Fruit fly (Drosophila melanogaster): ENCODE measurements around the gene CG10853.

The CG10853 gene

DNA sequence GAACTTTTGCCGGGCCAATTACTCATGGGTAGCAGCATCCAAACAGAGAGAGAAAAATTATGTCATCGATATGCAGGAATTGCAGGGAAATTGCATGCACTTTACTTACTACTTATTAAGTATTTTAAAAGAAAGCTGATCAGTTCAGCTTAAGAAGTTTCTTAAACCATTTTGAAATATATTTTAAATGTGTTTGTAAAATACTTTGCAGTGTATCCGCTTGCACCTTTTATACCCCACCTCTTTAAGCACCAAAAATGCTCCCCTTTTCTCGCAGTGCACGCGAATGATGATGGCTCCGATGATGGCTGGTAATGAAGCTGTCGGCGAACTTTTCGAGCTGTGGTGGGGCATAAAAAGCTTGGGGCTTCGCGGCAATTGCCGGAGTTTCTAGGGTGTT, 4.8 kb downstream of the CG10853 start, which contains the start of gene CG14984 (continued):
- TF ChIP-seq CG4318 (GFP tag; optimal IDR thresholded peaks at IDR 0.05) (peak; percentile 37), svp (GFP tag) (peak; percentile 91), dsx (GFP tag; optimal IDR thresholded peaks at IDR 0.05; ENCODE audit: poor library complexity, severe bottlenecking) (peak; percentile 60), CG8119 (GFP tag; IDR thresholded peaks at IDR 0.05) (peak; percentile 81), Smox (GFP tag; optimal IDR thresholded peaks at IDR 0.05) (peak; percentile 73), dac (GFP tag; optimal IDR thresholded peaks at IDR 0.05) (no peak), Hr4 (GFP tag; optimal IDR thresholded peaks at IDR 0.05) (peak; percentile 59), esn (GFP tag; optimal IDR thresholded peaks at IDR 0.05) (peak; percentile 78), Eip93F (GFP tag; optimal IDR thresholded peaks at IDR 0.05) (no peak), acj6 (GFP tag; optimal IDR thresholded peaks at IDR 0.05) (peak; percentile 84), Eip78C (GFP tag) (peak; percentile 96), CG11762 (GFP tag; optimal IDR thresholded peaks at IDR 0.05; ENCODE audit: insufficient read depth) (peak; percentile 76), CG3032 (tag; optimal IDR thresholded peaks at IDR 0.05) (peak; percentile 89), Gug (GFP tag; IDR thresholded peaks at IDR 0.05) (peak; percentile 72), CG11294 (GFP tag; IDR thresholded peaks at IDR 0.05) (peak; percentile 55; the same call in 1 of the 2 replicates)

DNA sequence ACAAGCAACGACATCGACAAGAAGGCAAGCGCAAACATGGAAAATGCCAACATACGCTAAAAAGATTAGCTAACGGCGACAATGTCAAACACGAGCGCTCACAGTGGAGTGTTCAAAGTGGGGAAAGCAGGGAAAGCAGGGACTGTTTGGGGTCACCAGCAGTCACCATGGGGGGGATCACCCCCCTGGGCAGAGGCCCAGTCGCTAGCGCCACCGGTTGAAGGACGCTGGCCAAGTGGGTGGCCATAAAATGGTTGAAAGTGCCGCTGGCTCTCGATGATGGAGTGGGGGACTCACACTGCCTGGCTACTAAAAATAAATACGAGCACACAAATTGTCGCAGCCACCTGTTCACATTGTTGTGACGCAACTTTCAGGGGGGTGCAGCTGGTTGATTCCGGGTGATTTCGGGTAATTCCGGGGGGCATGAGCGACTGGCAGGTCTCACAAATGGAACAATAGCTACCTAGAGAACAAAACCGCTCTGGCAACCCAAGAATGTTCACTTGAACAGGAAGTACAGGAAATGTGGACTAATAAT, 13.3 kb downstream of the CG10853 start:
- TF ChIP-seq ss (GFP tag; optimal IDR thresholded peaks at IDR 0.05) (no peak), CG34406 (GFP tag; optimal IDR thresholded peaks at IDR 0.05) (no peak), Hr38 (GFP tag; optimal IDR thresholded peaks at IDR 0.05) (no peak), CG6163 (GFP tag; IDR thresholded peaks at IDR 0.05) (no peak), CG1621 (tag; optimal IDR thresholded peaks at IDR 0.05) (no peak), CG32006 (GFP tag; optimal IDR thresholded peaks at IDR 0.05) (no peak), topi (GFP tag; optimal IDR thresholded peaks at IDR 0.05) (no peak), vri (GFP tag; optimal IDR thresholded peaks at IDR 0.05) (no peak)

DNA sequence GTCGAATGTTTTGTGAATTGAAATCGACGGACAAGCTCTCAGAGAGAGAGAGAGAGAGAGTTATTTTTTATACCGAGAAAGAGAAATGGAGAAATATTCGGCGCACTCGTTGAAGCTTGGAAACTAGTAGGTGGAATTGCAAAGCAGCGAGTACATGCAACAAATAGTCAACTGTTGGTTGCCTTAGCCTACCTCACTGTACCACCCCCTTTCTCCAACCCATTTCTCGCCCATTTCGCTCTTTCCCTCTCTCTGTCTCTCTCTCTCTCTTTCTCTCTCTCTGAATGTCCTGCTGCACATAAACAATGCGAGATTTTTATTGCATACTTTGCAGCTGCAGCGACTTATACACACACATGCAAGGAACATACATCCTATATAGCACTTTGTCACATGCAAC, 16.3 kb downstream of the CG10853 start:
- TF ChIP-seq CG10631 (GFP tag; optimal IDR thresholded peaks at IDR 0.05): no peak

DNA sequence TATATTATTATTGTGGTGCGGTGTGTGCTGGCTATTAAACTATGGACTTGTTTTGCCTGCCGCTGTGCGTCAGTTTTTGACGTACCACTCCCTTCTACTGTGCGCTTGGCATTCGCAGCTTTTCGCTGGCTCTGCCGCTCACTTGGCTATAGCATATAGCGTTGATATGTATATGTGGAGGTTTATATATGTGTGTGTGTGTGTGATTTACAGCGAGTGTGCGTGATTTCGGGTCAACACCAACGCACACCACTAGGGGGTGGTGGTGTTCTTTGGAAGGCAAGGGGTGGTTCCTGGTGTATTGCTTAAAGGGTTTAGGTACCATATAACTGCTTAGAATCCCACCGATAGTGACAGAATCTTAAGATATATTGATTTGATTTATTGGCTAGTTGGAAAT, 17.0 kb downstream of the CG10853 start, which contains the start of gene CG12605:
CG12605 (minus strand) TSS at position 101 of the 400 bp plus-strand sequence.
- no peak for TF ChIP-seq CG6808 (GFP tag; optimal IDR thresholded peaks at IDR 0.05)
- no peak for TF ChIP-seq CG11762 (GFP tag; optimal IDR thresholded peaks at IDR 0.05; ENCODE audit: insufficient read depth)

DNA sequence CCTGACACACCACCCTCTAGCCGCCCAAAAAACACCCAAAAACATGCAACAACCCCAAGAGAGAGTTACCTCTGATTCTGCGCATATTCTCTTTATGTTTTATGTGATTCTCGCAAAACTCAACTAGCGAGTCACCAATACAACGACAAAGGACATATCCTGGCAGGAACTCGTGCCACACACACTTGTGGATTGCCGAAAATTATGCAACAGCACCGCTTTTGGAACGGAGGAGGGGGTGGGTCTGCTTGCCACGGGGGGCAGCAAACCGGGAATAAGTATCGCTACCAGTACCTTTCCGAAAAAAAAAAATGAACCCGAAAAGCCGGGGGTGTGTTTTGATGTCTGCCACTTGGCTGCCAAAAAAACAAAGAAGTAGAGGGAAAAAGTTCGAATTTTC, 17.4 kb downstream of the CG10853 start:
- no peak for TF ChIP-seq Blimp-1 (GFP tag; optimal IDR thresholded peaks at IDR 0.05)
- peak; percentile 15 for TF ChIP-seq vri (GFP tag; optimal IDR thresholded peaks at IDR 0.05)

DNA sequence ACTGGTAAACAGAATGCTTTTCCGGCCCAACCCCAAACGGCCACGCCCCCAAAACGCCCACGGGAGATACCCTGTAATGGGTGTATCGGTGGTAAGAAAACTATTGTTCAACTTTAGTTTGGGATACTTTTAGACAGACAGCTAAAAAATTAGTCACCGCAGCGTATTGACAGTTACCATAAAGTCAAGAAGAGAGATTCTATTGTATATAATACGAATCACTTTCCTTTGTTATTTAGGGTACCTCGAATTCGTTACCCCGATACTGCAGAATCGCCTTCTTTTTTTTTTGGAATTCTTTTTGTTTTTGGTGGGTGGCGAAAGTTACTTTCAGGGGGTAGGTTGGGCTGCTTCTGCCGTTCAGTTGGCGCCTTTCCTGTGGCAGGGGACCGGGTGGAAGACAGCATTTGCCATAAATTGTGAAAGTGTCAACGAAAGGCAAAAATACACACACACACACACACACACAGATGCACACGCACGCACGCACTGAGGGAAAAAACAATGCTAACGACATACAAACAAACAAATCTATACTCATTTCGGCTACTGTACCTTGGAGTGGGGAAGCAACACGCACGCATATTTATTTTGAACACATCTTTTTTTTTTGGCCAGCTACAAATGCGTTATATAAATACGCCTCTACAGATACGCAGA, 22.8 kb downstream of the CG10853 start:
- TF ChIP-seq svp (GFP tag) (peak; percentile 54), Eip78C (GFP tag) (peak; percentile 23), CG8632 (GFP tag; optimal IDR thresholded peaks at IDR 0.05) (no peak)

DNA sequence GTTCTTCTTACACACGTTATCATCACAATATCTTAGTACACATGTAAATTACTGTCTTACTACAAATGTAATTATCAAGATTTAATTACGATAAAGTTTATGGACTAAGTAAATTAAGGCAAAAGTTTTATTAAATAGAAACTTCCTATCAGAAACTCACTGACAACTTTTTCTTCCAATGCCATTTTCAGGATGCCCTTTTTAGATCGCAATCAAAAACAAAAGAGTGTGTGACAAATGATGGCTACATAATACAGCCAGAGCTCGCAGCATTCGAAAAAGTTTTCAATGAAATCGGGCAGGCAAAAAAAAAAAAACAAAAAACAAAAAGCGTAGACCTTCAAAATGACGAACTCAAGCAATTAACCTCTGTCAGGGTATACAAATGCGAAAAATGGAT, 24.9 kb downstream of the CG10853 start, which contains the start of gene CG43915:
CG43915 (plus strand) TSS at position 301 of the 400 bp plus-strand sequence.
- TF ChIP-seq CG10669 (GFP tag; optimal IDR thresholded peaks at IDR 0.05) (no peak), Eip93F (GFP tag; optimal IDR thresholded peaks at IDR 0.05) (no peak), lz (GFP tag; optimal IDR thresholded peaks at IDR 0.05) (no peak), pdm3 (GFP tag; optimal IDR thresholded peaks at IDR 0.05) (no peak)

Measured in whole organism, prepupa.